Worm (Caenorhabditis elegans): Measurements from ENCODE around the gene W09H1.1.

Gene W09H1.1

DNA sequence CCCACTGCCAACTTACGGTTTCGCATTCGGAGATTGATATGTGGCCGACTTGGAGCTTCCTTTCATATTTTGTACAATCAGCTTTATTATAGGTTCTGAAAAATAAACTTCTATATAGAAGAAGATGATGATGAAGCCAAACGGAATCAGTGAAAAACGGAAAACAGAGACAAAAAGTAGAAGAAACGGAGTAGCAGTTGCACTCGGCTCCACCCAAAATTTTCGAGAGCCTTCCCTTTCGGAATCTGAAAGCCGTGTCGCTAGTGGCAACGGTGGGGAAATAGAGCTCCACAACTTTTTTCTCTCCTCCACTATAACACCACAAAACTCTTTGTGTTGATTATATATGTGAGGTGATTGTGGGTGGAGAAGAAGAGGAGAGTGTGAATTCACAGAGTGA is at the start of gene W09H1.1:
TSS of gene W09H1.1 (minus strand) at position 101 of the 400 bp plus-strand sequence.
- TF ChIP-seq fkh-8 (tag; optimal IDR thresholded peaks at IDR 0.05) (peak; percentile 25), nhr-84 (tag; optimal IDR thresholded peaks at IDR 0.05) (no peak)

DNA sequence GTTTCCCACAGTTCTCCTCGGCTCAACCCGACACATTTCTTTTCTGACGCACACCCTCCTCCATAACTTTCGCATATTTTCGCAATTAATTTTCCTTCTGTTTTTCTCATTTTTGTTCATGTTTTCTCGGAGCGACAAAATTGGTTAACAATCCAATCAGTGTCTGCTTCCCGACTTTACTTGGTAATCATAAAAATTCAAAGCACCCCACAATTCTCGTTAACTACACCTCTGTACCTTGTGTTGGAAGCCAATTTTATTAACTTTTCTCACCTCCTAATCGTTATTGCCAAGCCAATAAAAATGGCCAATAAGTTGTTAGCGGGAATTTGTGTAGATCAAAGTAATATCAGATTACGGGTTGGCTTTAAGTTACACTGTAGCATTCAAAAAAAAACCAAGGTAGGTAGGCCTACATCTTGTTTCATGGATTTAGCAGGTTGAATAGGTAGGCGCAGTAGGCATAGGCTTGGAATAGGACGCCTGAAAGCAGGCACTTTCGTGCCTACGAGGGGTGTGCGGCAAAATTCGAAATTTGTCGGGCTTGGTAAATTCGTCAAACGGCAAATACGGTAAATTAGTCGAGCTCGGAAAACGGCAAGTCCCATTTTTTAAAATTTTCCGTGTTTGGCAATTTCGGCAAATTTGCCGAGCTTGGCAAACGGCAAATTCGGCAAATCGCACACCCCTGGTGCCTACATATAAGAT is 49.3 kb upstream of the W09H1.1 start:
- peak; percentile 31 for TF ChIP-seq nhr-47 (tag; optimal IDR thresholded peaks at IDR 0.05)
- TF ChIP-seq nhr-85 (tag), result peak; percentile 44
- no peak for TF ChIP-seq lsy-2 (tag; optimal IDR thresholded peaks at IDR 0.05)
- TF ChIP-seq lin-14 (GFP tag; optimal IDR thresholded peaks at IDR 0.05), result peak; percentile 24
- TF ChIP-seq fkh-8 (tag; optimal IDR thresholded peaks at IDR 0.05), result peak; percentile 56
- TF ChIP-seq ztf-11 (tag; optimal IDR thresholded peaks at IDR 0.05), result no peak
- peak; percentile 21 for TF ChIP-seq nhr-71 (tag; optimal IDR thresholded peaks at IDR 0.05)
- TF ChIP-seq efl-1 (optimal IDR thresholded peaks at IDR 0.05), result no peak
- TF ChIP-seq efl-1 (GFP tag; optimal IDR thresholded peaks at IDR 0.05 in 1 of 2), result peak in 1 of 2 experiments; percentile 32

DNA sequence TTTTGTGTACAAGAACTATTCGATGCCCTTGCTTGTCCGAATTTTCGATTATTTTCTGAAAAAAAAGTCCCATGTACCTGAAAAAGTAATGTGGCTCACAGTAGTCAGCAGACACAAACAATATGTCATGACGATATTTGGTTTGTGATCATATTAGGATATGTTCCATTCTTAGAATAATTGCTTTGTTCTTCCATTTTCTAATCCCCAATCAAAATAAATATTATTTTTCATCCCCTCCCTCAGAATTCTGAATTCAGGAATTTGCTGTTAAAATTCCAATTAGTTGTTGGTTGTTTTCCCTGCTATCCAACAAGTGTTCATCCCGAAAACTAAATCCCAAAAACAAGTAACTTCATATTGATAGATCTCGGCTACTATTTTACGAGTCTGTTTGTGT is 38.0 kb upstream of the W09H1.1 start:
- TF ChIP-seq unc-86 (tag; optimal IDR thresholded peaks at IDR 0.05) (no peak), dsc-1 (tag; optimal IDR thresholded peaks at IDR 0.05) (peak; percentile 64)

DNA sequence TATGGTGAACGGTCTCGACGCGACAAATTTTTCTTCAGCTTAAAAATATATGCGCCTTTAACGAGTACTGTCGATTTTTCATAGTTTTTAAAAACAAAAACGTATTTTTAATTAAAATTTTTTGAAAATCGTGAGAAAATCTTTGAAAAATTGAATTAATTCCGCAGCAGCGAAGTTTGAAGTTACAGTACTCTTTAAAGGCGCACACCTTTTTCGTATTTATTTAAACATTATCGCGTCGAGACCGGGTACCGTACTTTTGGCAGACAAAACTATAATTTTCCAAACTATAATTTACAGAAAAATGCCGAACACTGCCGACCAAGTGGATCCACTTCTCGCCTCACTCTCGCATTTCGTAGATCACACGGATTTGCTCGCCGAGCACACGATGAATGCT is 34.4 kb upstream of the W09H1.1 start, which contains the start of gene F15D4.2:
TSS of gene F15D4.2 (plus strand) at position 301 of the 400 bp plus-strand sequence.
- TF ChIP-seq nhr-11 (tag; optimal IDR thresholded peaks at IDR 0.05) (no peak), unc-98 (GFP tag; IDR thresholded peaks at IDR 0.05) (no peak), efl-1 (optimal IDR thresholded peaks at IDR 0.05) (no peak), efl-1 (GFP tag; optimal IDR thresholded peaks at IDR 0.05 in 1 of 2) (peak in 1 of 2 experiments; percentile 29), fkh-10 (GFP tag; optimal IDR thresholded peaks at IDR 0.05) (no peak)

DNA sequence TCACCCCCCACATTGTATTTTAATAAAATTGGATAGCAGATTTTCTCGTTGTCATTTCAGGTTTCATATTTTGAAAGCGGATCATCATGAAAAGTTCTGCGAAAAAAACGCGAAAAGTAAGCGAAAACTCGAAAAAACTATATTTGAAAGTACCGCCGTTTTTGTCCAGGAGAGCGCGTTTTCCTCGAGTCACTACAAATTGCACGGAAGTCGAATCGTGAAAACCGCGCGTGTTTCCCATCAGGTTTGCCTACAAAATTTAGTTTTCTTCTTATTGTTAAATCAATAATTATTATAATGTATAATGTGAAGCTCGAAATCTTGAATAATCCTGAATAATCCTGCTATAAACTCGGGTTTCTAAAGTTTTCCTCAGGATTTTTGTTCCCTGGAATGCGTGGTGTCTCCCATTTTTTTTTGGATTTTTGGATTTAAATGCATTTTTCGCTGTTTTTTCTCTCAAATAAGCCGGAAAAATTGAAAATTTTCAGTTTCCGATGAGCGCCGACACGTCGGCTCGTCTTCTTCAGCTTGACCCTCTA is 18.4 kb upstream of the W09H1.1 start, which contains the start of gene btf-1:
TSS of gene btf-1 (plus strand) at position 492 of the 542 bp plus-strand sequence.
- TF ChIP-seq pax-3 (tag; optimal IDR thresholded peaks at IDR 0.05) (peak; percentile 97), dpl-1 (GFP tag; optimal IDR thresholded peaks at IDR 0.05) (peak; percentile 94 to 95 (median 95)), pag-3 (tag; optimal IDR thresholded peaks at IDR 0.05; ENCODE audit: borderline replicate concordance, insufficient read depth) (no peak), nhr-11 (tag; optimal IDR thresholded peaks at IDR 0.05) (no peak), vab-15 (tag; optimal IDR thresholded peaks at IDR 0.05) (peak; percentile 48), unc-86 (tag; optimal IDR thresholded peaks at IDR 0.05) (peak; percentile 82), efl-1 (optimal IDR thresholded peaks at IDR 0.05) (peak; percentile 94 to 97), efl-1 (GFP tag; optimal IDR thresholded peaks at IDR 0.05 in 1 of 2) (peak; percentile 96 to 100), nhr-77 (tag; optimal IDR thresholded peaks at IDR 0.05) (peak; percentile 70), irx-1 (tag; optimal IDR thresholded peaks at IDR 0.05) (peak; percentile 87), grh-1 (GFP tag; IDR thresholded peaks at IDR 0.05) (peak; percentile 74), lir-3 (tag; optimal IDR thresholded peaks at IDR 0.05; ENCODE audit: poor library complexity) (peak; percentile 84), egl-13 (tag; optimal IDR thresholded peaks at IDR 0.05) (peak; percentile 80), nhr-20 (tag; optimal IDR thresholded peaks at IDR 0.05) (peak; percentile 88), nhr-84 (tag; optimal IDR thresholded peaks at IDR 0.05) (no peak), elt-2 (tag; optimal IDR thresholded peaks at IDR 0.05) (peak; percentile 78), zip-4 (GFP tag; optimal IDR thresholded peaks at IDR 0.05) (peak; percentile 61), zag-1 (tag; optimal IDR thresholded peaks at IDR 0.05) (peak; percentile 43), fkh-4 (tag; optimal IDR thresholded peaks at IDR 0.05; ENCODE audit: borderline replicate concordance) (peak; percentile 79), F16B12.6 (tag; optimal IDR thresholded peaks at IDR 0.05) (no peak), nhr-19 (GFP tag; conservative IDR thresholded peaks at IDR 0.05) (peak; percentile 86), mef-2 (tag; optimal IDR thresholded peaks at IDR 0.05) (no peak), nhr-47 (tag; optimal IDR thresholded peaks at IDR 0.05) (peak; percentile 95), mab-9 (GFP tag; IDR thresholded peaks at IDR 0.05) (peak; percentile 68; the same call in 1 of the 2 replicates), ceh-63 (GFP tag; optimal IDR thresholded peaks at IDR 0.05) (no peak), C04F5.9 (tag; optimal IDR thresholded peaks at IDR 0.05) (peak; percentile 82), unc-130 (tag; optimal IDR thresholded peaks at IDR 0.05) (no peak), ets-5 (GFP tag; IDR thresholded peaks at IDR 0.05) (no peak), jun-1 (tag; optimal IDR thresholded peaks at IDR 0.05) (peak; percentile 61), dsc-1 (tag; optimal IDR thresholded peaks at IDR 0.05) (peak; percentile 86), tlp-1 (tag; optimal IDR thresholded peaks at IDR 0.05) (no peak), ceh-8 (GFP tag; optimal IDR thresholded peaks at IDR 0.05) (peak; percentile 84)
